Worm (Caenorhabditis elegans) whole organism, mixed stage, embryonic: ENCODE results near the gene K02D3.2.

Experiments used
- M03D4.4 ChIP-seq: sonication (generic microtip); optimal IDR thresholded peaks from 2 replicates; lab custom pipeline; 2017; ENCODE audit warnings: mild to moderate bottlenecking, missing genetic modification characterization, missing compliant biosample characterization
- bed-3 ChIP-seq: fragments of 200-800 bp; sonication (Bioruptor generic); optimal IDR thresholded peaks from 3 replicates; lab custom pipeline; 2018; ENCODE audit warnings: mild to moderate bottlenecking, missing genetic modification characterization, moderate library complexity, missing compliant biosample characterization
- blmp-1 ChIP-seq: fragments of 150-350 bp; optimal IDR thresholded peaks from 2 replicates; lab custom pipeline; 2014; ENCODE audit warnings: missing biosample characterization, missing genetic modification characterization
- ceh-39 ChIP-seq: fragments of 150-350 bp; optimal IDR thresholded peaks from 2 replicates; lab custom pipeline; 2014; ENCODE audit warnings: missing biosample characterization, missing genetic modification characterization
- ceh-43 ChIP-seq: fragments of 200-800 bp; sonication (Bioruptor generic); optimal IDR thresholded peaks from 2 replicates; lab custom pipeline; 2018; ENCODE audit warnings: mild to moderate bottlenecking, missing genetic modification characterization, moderate library complexity, missing compliant biosample characterization
- ceh-83 ChIP-seq: fragments of 200-800 bp; sonication (Bioruptor generic); optimal IDR thresholded peaks from 2 replicates; lab custom pipeline; 2018; ENCODE audit warnings: mild to moderate bottlenecking, missing genetic modification characterization, missing compliant biosample characterization
- ces-1 ChIP-seq: fragments of 150-350 bp; optimal IDR thresholded peaks from 2 replicates; lab custom pipeline; 2014; ENCODE audit warnings: missing biosample characterization, missing genetic modification reagents, missing genetic modification characterization
- cnd-1 ChIP-seq: fragments of 200-800 bp; sonication (Bioruptor generic); optimal IDR thresholded peaks from 2 replicates; lab custom pipeline; 2018; ENCODE audit warnings: mild to moderate bottlenecking, missing genetic modification characterization, missing compliant biosample characterization
- drap-1 ChIP-seq: fragments of 200-800 bp; sonication (Bioruptor generic); optimal IDR thresholded peaks from 3 replicates; lab custom pipeline; 2018; ENCODE audit warnings: mild to moderate bottlenecking, missing genetic modification characterization, missing compliant biosample characterization
- elt-1 ChIP-seq: sonication (generic microtip); optimal IDR thresholded peaks from 2 replicates; lab custom pipeline; 2017; ENCODE audit warnings: missing genetic modification characterization, mild to moderate bottlenecking, missing compliant biosample characterization, antibody characterized with exemption, moderate library complexity, borderline replicate concordance; ENCODE audit not compliant: insufficient read depth
- elt-3 ChIP-seq: fragments of 150-350 bp; optimal IDR thresholded peaks from 2 replicates; lab custom pipeline; 2014; ENCODE audit warnings: missing biosample characterization, missing genetic modification characterization
- flh-1 ChIP-seq: fragments of 200-800 bp; sonication (Bioruptor generic); optimal IDR thresholded peaks from 2 replicates; lab custom pipeline; 2018; ENCODE audit warnings: mild to moderate bottlenecking, missing genetic modification characterization, moderate library complexity, missing compliant biosample characterization
- ham-2 ChIP-seq: fragments of 200-800 bp; sonication (Bioruptor generic); optimal IDR thresholded peaks from 2 replicates; lab custom pipeline; 2018; ENCODE audit warnings: mild to moderate bottlenecking, missing genetic modification characterization, missing compliant biosample characterization
- hlh-1 ChIP-seq: fragments of 150-350 bp; optimal IDR thresholded peaks from 2 replicates; lab custom pipeline; 2014; ENCODE audit warnings: missing biosample characterization, missing genetic modification reagents, missing genetic modification characterization
- lin-13 ChIP-seq: fragments of 150-350 bp; optimal IDR thresholded peaks from 2 replicates; lab custom pipeline; 2014; ENCODE audit warnings: missing biosample characterization, missing genetic modification characterization
- lin-32 ChIP-seq: fragments of 200-800 bp; sonication (Bioruptor generic); optimal IDR thresholded peaks from 2 replicates; lab custom pipeline; 2018; ENCODE audit warnings: mild to moderate bottlenecking, missing genetic modification characterization, missing compliant biosample characterization
- lsy-2 ChIP-seq: fragments of 150-350 bp; optimal IDR thresholded peaks from 2 replicates; lab custom pipeline; 2014; ENCODE audit warnings: missing biosample characterization, missing genetic modification characterization
- mab-5 ChIP-seq: fragments of 150-350 bp; optimal IDR thresholded peaks from 2 replicates; lab custom pipeline; 2014; ENCODE audit warnings: missing biosample characterization, missing genetic modification characterization
- mep-1 ChIP-seq: fragments of 150-350 bp; optimal IDR thresholded peaks from 2 replicates; lab custom pipeline; 2017; ENCODE audit warnings: missing biosample characterization, missing genetic modification reagents, missing genetic modification characterization, inconsistent platforms
- mls-2 ChIP-seq: sonication (generic microtip); optimal IDR thresholded peaks from 2 replicates; lab custom pipeline; 2016; ENCODE audit warnings: mild to moderate bottlenecking, missing genetic modification characterization, moderate library complexity, missing compliant biosample characterization
- nhr-12 ChIP-seq: fragments of 150-350 bp; optimal IDR thresholded peaks from 2 replicates; lab custom pipeline; 2014; ENCODE audit warnings: missing biosample characterization, missing genetic modification characterization
- nhr-2 ChIP-seq: fragments of 150-350 bp; optimal IDR thresholded peaks from 2 replicates; lab custom pipeline; 2014; ENCODE audit warnings: missing biosample characterization, missing genetic modification characterization
- nhr-237 ChIP-seq: fragments of 150-350 bp; optimal IDR thresholded peaks from 2 replicates; lab custom pipeline; 2014; ENCODE audit warnings: missing biosample characterization, missing genetic modification characterization
- nhr-28 ChIP-seq: fragments of 150-350 bp; optimal IDR thresholded peaks from 2 replicates; lab custom pipeline; 2014; ENCODE audit warnings: missing biosample characterization, missing genetic modification characterization
- nhr-76 ChIP-seq: sonication (generic microtip); optimal IDR thresholded peaks from 2 replicates; lab custom pipeline; 2017; ENCODE audit warnings: missing biosample characterization, missing genetic modification characterization
- pha-4 ChIP-seq: fragments of 150-350 bp; optimal IDR thresholded peaks from 2 replicates; lab custom pipeline; 2018; ENCODE audit warnings: missing biosample characterization, missing genetic modification reagents, missing genetic modification characterization
- sem-2 ChIP-seq: fragments of 200-800 bp; sonication (Bioruptor generic); optimal IDR thresholded peaks from 2 replicates; lab custom pipeline; 2018; ENCODE audit warnings: mild to moderate bottlenecking, missing genetic modification characterization, missing compliant biosample characterization
- snpc-4 ChIP-seq: fragments of 150-350 bp; optimal IDR thresholded peaks from 2 replicates; lab custom pipeline; 2014; ENCODE audit warnings: missing biosample characterization, missing genetic modification characterization
- sptf-1 ChIP-seq: sonication (generic microtip); optimal IDR thresholded peaks from 2 replicates; lab custom pipeline; 2017; ENCODE audit warnings: mild to moderate bottlenecking, missing genetic modification characterization, moderate library complexity, missing compliant biosample characterization
- tbx-8 ChIP-seq: fragments of 200-800 bp; sonication (Bioruptor generic); optimal IDR thresholded peaks from 2 replicates; lab custom pipeline; 2018; ENCODE audit warnings: mild to moderate bottlenecking, missing genetic modification characterization, moderate library complexity, missing compliant biosample characterization
- unc-120 ChIP-seq: sonication (generic microtip); optimal IDR thresholded peaks from 2 replicates; lab custom pipeline; 2017; ENCODE audit warnings: missing genetic modification characterization, missing compliant biosample characterization; ENCODE audit not compliant: poor library complexity, severe bottlenecking
- unc-39 ChIP-seq: fragments of 150-350 bp; optimal IDR thresholded peaks from 2 replicates; lab custom pipeline; 2014; ENCODE audit warnings: missing biosample characterization, missing genetic modification characterization
- unc-62 ChIP-seq: fragments of 150-350 bp; optimal IDR thresholded peaks from 2 replicates; lab custom pipeline; 2014; ENCODE audit warnings: missing biosample characterization, missing genetic modification reagents, missing genetic modification characterization
- zip-8 ChIP-seq: fragments of 150-350 bp; optimal IDR thresholded peaks from 2 replicates; lab custom pipeline; 2014; ENCODE audit warnings: missing biosample characterization, missing genetic modification characterization
- ztf-11 ChIP-seq: fragments of 150-350 bp; optimal IDR thresholded peaks from 2 replicates; lab custom pipeline; 2014; ENCODE audit warnings: missing biosample characterization, missing genetic modification characterization

K02D3.2 gene

DNA sequence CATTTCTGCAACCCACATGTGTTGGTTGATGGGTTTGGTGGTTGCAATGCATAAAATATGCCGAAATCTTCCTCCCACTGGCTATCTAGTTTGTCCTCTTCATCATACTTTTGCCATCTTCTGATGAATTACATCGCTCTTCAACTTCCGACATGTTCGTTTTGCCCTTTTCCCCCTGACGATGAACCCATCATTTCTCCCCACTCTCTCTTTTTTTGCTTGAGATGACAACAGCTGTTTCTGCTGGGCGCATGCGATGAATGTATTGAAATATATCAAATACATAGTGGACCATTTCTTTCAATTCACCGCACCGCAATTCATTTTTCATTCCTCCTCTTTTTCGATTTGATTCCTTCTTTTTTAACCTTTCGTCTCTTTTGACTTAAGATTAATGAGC is 40.8 kb downstream of the K02D3.2 start:
- peak; percentile 60 for TF ChIP-seq hlh-1 (tag; lab: Kevin White, UChicago)
- no peak for TF ChIP-seq tbx-8 (GFP tag; lab: Kevin White, UChicago)
- TF ChIP-seq lin-13, result no peak
- no peak for TF ChIP-seq sem-2 (GFP tag; lab: Kevin White, UChicago)
- TF ChIP-seq, all 35 proteins: peak for 1

DNA sequence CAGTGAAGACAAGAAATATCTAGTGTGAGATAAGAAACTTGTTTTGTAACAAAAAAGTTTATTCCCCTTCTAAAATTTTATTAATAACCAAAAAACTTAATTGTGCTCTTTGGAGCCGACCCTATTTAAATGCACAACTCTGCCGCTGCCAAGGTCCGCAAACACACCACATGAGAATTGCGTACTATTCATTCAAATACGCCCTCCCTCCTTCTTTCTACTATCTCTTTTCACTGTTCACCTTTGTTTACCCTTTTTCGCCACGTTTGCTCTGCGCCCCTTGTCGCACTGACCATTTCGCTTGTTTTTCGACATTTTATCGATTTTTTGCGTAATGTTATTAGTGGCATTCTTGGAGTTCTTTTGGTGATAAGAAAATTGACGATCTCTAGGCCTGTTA is 42.2 kb downstream of the K02D3.2 start:
- TF ChIP-seq unc-39 (no peak), cnd-1 (tag; lab: Kevin White, UChicago) (no peak), ham-2 (no peak), mab-5 (tag; lab: Kevin White, UChicago) (no peak), mep-1 (tag; lab: Kevin White, UChicago) (peak; percentile 72), lsy-2 (tag; lab: Kevin White, UChicago) (peak; percentile 6), ceh-39 (tag; lab: Kevin White, UChicago) (no peak), ceh-83 (GFP tag; lab: Kevin White, UChicago) (no peak), lin-32 (GFP tag; lab: Kevin White, UChicago) (no peak), mls-2 (tag; lab: Kevin White, UChicago) (no peak), lin-13 (peak; percentile 14), elt-3 (tag; lab: Kevin White, UChicago) (no peak), sptf-1 (tag; lab: Kevin White, UChicago) (no peak), nhr-237 (tag; lab: Kevin White, UChicago) (peak; percentile 26), pha-4 (tag; lab: Kevin White, UChicago) (peak; percentile 80), ces-1 (peak; percentile 33), snpc-4 (tag; lab: Kevin White, UChicago) (no peak)

DNA sequence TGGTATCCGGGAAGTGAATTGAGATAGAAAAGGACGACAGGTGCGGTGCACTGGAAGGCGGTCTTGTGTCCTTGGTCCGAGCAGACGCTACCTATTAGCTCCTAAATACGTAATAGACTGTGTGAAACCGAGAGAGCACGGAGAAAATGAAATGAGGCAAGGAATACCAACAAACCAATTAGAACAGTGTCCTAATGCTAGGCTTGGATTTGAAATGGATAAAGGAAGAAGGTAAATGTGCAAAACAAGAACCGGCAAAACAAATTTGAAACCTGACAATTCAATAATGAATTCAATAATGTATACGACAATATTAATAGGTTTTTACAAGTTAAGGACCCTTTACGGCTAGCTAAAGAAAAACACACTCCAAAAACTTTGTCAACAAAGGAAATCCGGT is 43.1 kb downstream of the K02D3.2 start, which contains the start of gene C04A11.2:
C04A11.2 (minus strand) TSS at position 101 of the 400 bp plus-strand sequence.
- no peak for TF ChIP-seq ceh-83 (GFP tag; lab: Kevin White, UChicago)
- peak; percentile 65 for TF ChIP-seq ces-1
- TF ChIP-seq, all 35 proteins: peak for 1

DNA sequence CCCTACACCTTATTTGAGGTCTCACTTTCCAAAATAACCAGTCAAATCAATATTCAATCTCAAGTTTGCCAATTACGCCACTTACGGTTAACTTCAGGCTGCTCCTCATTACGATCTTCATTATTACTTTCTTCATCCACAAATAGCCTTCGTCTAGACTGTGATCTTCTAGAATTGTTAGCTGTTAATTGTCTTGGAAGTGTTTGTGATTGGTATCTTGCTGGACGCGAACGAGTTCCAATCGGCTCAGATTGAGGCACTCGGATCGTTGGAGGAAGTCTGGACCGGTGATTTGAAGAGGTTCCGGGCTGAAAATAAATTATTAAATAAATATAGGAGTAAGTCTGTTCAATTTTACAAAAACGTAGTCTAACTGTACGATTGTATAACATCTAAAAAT is 44.9 kb downstream of the K02D3.2 start:
- TF ChIP-seq lsy-2 (tag; lab: Kevin White, UChicago), result no peak
- no peak for TF ChIP-seq bed-3 (GFP tag; lab: Kevin White, UChicago)
- TF ChIP-seq ceh-83 (GFP tag; lab: Kevin White, UChicago), result no peak

- TF ChIP-seq unc-39 (peak; percentile 97), cnd-1 (tag; lab: Kevin White, UChicago) (peak; percentile 99), pha-4 (tag; lab: Kevin White, UChicago) (peak; percentile 85), elt-1 (tag; lab: Kevin White, UChicago) (peak; percentile 37), ztf-11 (peak; percentile 81), ceh-39 (tag; lab: Kevin White, UChicago) (peak; percentile 55), zip-8 (tag; lab: Kevin White, UChicago) (peak; percentile 12), lin-13 (peak; percentile 76), unc-62 (GFP tag; lab: Kevin White, UChicago) (peak; percentile 76), sem-2 (GFP tag; lab: Kevin White, UChicago) (peak; percentile 97), tbx-8 (GFP tag; lab: Kevin White, UChicago) (peak; percentile 98), elt-3 (tag; lab: Kevin White, UChicago) (peak; percentile 75), ceh-83 (GFP tag; lab: Kevin White, UChicago) (peak; percentile 99), nhr-12 (tag; lab: Kevin White, UChicago) (peak; percentile 93), unc-120 (peak; percentile 99), ham-2 (peak; percentile 97), sptf-1 (tag; lab: Kevin White, UChicago) (peak; percentile 99), ces-1 (peak; percentile 62), nhr-237 (tag; lab: Kevin White, UChicago) (peak; percentile 49), nhr-28 (tag; lab: Kevin White, UChicago) (peak; percentile 88), mep-1 (tag; lab: Kevin White, UChicago) (peak; percentile 88), ceh-43 (GFP tag; lab: Kevin White, UChicago) (peak; percentile 97), nhr-2 (peak; percentile 44), flh-1 (GFP tag; lab: Kevin White, UChicago) (peak; percentile 96), lin-32 (GFP tag; lab: Kevin White, UChicago) (peak; percentile 99), snpc-4 (tag; lab: Kevin White, UChicago) (no peak), blmp-1 (tag; lab: Kevin White, UChicago) (peak; percentile 45), mab-5 (tag; lab: Kevin White, UChicago) (no peak), bed-3 (GFP tag; lab: Kevin White, UChicago) (peak; percentile 97), nhr-76 (tag; lab: Kevin White, UChicago) (peak; percentile 7), hlh-1 (tag; lab: Kevin White, UChicago) (peak; percentile 78), M03D4.4 (tag; lab: Kevin White, UChicago) (peak; percentile 98), lsy-2 (tag; lab: Kevin White, UChicago) (peak; percentile 34), drap-1 (peak; percentile 100), mls-2 (tag; lab: Kevin White, UChicago) (peak; percentile 100)
These were observed 46.4 kb downstream of the K02D3.2 start for ce11 chrX:13665447-13665846.
